Worm (Caenorhabditis elegans) whole organism, L2 larva: ENCODE measurements around the gene gob-1.

Experiments
- C34F6.9 ChIP-seq: fragments of 150-350 bp; optimal IDR thresholded peaks from 2 replicates; lab custom pipeline; 2014; ENCODE audit warnings: missing biosample characterization, missing genetic modification characterization
- F13H6.1 ChIP-seq: sonication (generic microtip); optimal IDR thresholded peaks from 2 replicates; lab custom pipeline; 2016; ENCODE audit warnings: missing genetic modification characterization, missing compliant biosample characterization
- R02D3.7 ChIP-seq: fragments of 150-350 bp; optimal IDR thresholded peaks from 2 replicates; lab custom pipeline; 2014; ENCODE audit warnings: missing biosample characterization, missing genetic modification characterization
- Y55F3AM.14 ChIP-seq: fragments of 200-800 bp; sonication (Bioruptor generic); optimal IDR thresholded peaks from 2 replicates; lab custom pipeline; 2018; ENCODE audit warnings: mild to moderate bottlenecking, missing genetic modification characterization, missing compliant biosample characterization
- ZK546.5 ChIP-seq: sonication (generic microtip); optimal IDR thresholded peaks from 2 replicates; lab custom pipeline; 2017; ENCODE audit warnings: missing biosample characterization, missing genetic modification characterization
- alr-1 ChIP-seq: fragments of 150-350 bp; optimal IDR thresholded peaks from 2 replicates; lab custom pipeline; 2014; ENCODE audit warnings: missing biosample characterization, missing genetic modification characterization
- ama-1 ChIP-seq: fragments of 150-350 bp; optimal IDR thresholded peaks from 2 replicates; lab custom pipeline; 2018; ENCODE audit warnings: inconsistent platforms
- blmp-1 ChIP-seq: sonication (generic microtip); optimal IDR thresholded peaks from 2 replicates; lab custom pipeline; 2017; ENCODE audit warnings: missing genetic modification characterization, mild to moderate bottlenecking, missing compliant biosample characterization, antibody characterized with exemption, moderate library complexity; ENCODE audit not compliant: insufficient read depth
- ceh-16 ChIP-seq: fragments of 150-350 bp; optimal IDR thresholded peaks from 2 replicates; lab custom pipeline; 2014; ENCODE audit warnings: missing biosample characterization, missing genetic modification characterization
- ceh-82 ChIP-seq: fragments of 150-350 bp; optimal IDR thresholded peaks from 2 replicates; lab custom pipeline; 2014; ENCODE audit warnings: missing biosample characterization, missing genetic modification characterization
- crh-2 ChIP-seq: sonication (generic microtip); optimal IDR thresholded peaks from 2 replicates; lab custom pipeline; 2017; ENCODE audit warnings: missing biosample characterization, missing genetic modification characterization
- dmd-4 ChIP-seq: sonication (generic microtip); optimal IDR thresholded peaks from 2 replicates; lab custom pipeline; 2017; ENCODE audit warnings: missing biosample characterization, missing genetic modification characterization
- egl-27 ChIP-seq: sonication (generic microtip); optimal IDR thresholded peaks from 3 replicates; lab custom pipeline; 2017; ENCODE audit warnings: missing biosample characterization, missing genetic modification reagents, missing genetic modification characterization
- elt-1 ChIP-seq: fragments of 150-350 bp; optimal IDR thresholded peaks from 2 replicates; lab custom pipeline; 2014; ENCODE audit warnings: missing biosample characterization, missing genetic modification characterization
- elt-3 ChIP-seq: sonication (generic microtip); optimal IDR thresholded peaks from 2 replicates; lab custom pipeline; 2017; ENCODE audit warnings: missing biosample characterization, missing genetic modification characterization
- fos-1 ChIP-seq: fragments of 150-350 bp; optimal IDR thresholded peaks from 2 replicates; lab custom pipeline; 2014; ENCODE audit warnings: missing biosample characterization, missing genetic modification characterization
- gmeb-1 ChIP-seq: fragments of 150-350 bp; optimal IDR thresholded peaks from 2 replicates; lab custom pipeline; 2014; ENCODE audit warnings: missing biosample characterization, missing genetic modification characterization
- lin-11 ChIP-seq: fragments of 150-350 bp; sonication (generic microtip); optimal IDR thresholded peaks from 2 replicates; lab custom pipeline; 2014; ENCODE audit warnings: missing biosample characterization, missing genetic modification characterization, inconsistent platforms, mixed read lengths
- lin-13 ChIP-seq: fragments of 150-350 bp; optimal IDR thresholded peaks from 2 replicates; lab custom pipeline; 2014; ENCODE audit warnings: missing biosample characterization, missing genetic modification reagents, missing genetic modification characterization
- lin-39 ChIP-seq: fragments of 150-350 bp; optimal IDR thresholded peaks from 2 replicates; lab custom pipeline; 2014; ENCODE audit warnings: missing biosample characterization, missing genetic modification reagents, missing genetic modification characterization
- lsy-2 ChIP-seq, 2 experiments: fragments of 150-350 bp in 1 of 2; sonication (generic microtip) in 1 of 2; optimal IDR thresholded peaks; 2 replicates each; lab custom pipeline; 2014 to 2017; ENCODE audit warnings: missing biosample characterization in 2 of 2, missing genetic modification characterization in 2 of 2
- mab-5 ChIP-seq: fragments of 150-350 bp; optimal IDR thresholded peaks from 2 replicates; lab custom pipeline; 2014; ENCODE audit warnings: missing biosample characterization, missing genetic modification characterization
- mbf-1 ChIP-seq: sonication (generic microtip); optimal IDR thresholded peaks from 2 replicates; lab custom pipeline; 2017; ENCODE audit warnings: missing biosample characterization, missing genetic modification characterization
- mdl-1 ChIP-seq, 2 experiments: fragments of 150-350 bp in 1 of 2; sonication (generic microtip) in 1 of 2; optimal IDR thresholded peaks; 2 replicates each; lab custom pipeline; 2017; ENCODE audit warnings: missing biosample characterization in 2 of 2, missing genetic modification characterization in 2 of 2
- nhr-10 ChIP-seq: sonication (generic microtip); optimal IDR thresholded peaks from 2 replicates; lab custom pipeline; 2017; ENCODE audit warnings: missing biosample characterization, missing genetic modification characterization
- nhr-11 ChIP-seq: fragments of 150-350 bp; optimal IDR thresholded peaks from 2 replicates; lab custom pipeline; 2014; ENCODE audit warnings: missing biosample characterization, missing genetic modification characterization
- nhr-12 ChIP-seq: fragments of 150-350 bp; optimal IDR thresholded peaks from 2 replicates; lab custom pipeline; 2014; ENCODE audit warnings: missing biosample characterization, missing genetic modification characterization
- nhr-129 ChIP-seq: fragments of 150-350 bp; optimal IDR thresholded peaks from 2 replicates; lab custom pipeline; 2014; ENCODE audit warnings: missing biosample characterization, missing genetic modification characterization
- nhr-21 ChIP-seq: fragments of 150-350 bp; optimal IDR thresholded peaks from 2 replicates; lab custom pipeline; 2014; ENCODE audit warnings: missing biosample characterization, missing genetic modification characterization
- nhr-23 ChIP-seq: fragments of 150-350 bp; optimal IDR thresholded peaks from 2 replicates; lab custom pipeline; 2014; ENCODE audit warnings: missing biosample characterization, missing genetic modification reagents, missing genetic modification characterization
- nhr-237 ChIP-seq: fragments of 150-350 bp; optimal IDR thresholded peaks from 2 replicates; lab custom pipeline; 2014; ENCODE audit warnings: missing biosample characterization, missing genetic modification characterization
- nhr-25 ChIP-seq: fragments of 150-350 bp; sonication (generic microtip); optimal IDR thresholded peaks from 3 replicates; lab custom pipeline; 2014; ENCODE audit warnings: missing biosample characterization, missing genetic modification characterization
- nhr-6 ChIP-seq: fragments of 150-350 bp; optimal IDR thresholded peaks from 2 replicates; lab custom pipeline; 2014; ENCODE audit warnings: missing biosample characterization, missing genetic modification characterization
- nhr-77 ChIP-seq: fragments of 150-350 bp; optimal IDR thresholded peaks from 2 replicates; lab custom pipeline; 2014; ENCODE audit warnings: missing biosample characterization, missing genetic modification characterization
- peb-1 ChIP-seq: fragments of 150-350 bp; optimal IDR thresholded peaks from 2 replicates; lab custom pipeline; 2014; ENCODE audit warnings: missing biosample characterization, missing genetic modification characterization
- sem-4 ChIP-seq: fragments of 150-350 bp; optimal IDR thresholded peaks from 2 replicates; lab custom pipeline; 2014; ENCODE audit warnings: missing biosample characterization, missing genetic modification reagents, missing genetic modification characterization
- skn-1 ChIP-seq: sonication (generic microtip); optimal IDR thresholded peaks from 2 replicates; lab custom pipeline; 2017; ENCODE audit warnings: missing biosample characterization, missing genetic modification characterization
- sma-3 ChIP-seq: sonication (generic microtip); optimal IDR thresholded peaks from 2 replicates; lab custom pipeline; 2016; ENCODE audit warnings: missing genetic modification reagents, missing genetic modification characterization, missing compliant biosample characterization
- sma-9 ChIP-seq, 2 experiments: fragments of 150-350 bp in 1 of 2; sonication (generic microtip) in 1 of 2; optimal IDR thresholded peaks; 2 replicates each; lab custom pipeline; 2014 to 2016; ENCODE audit warnings: missing genetic modification characterization in 2 of 2, mild to moderate bottlenecking in 1 of 2, missing biosample characterization in 1 of 2, missing compliant biosample characterization in 1 of 2, missing genetic modification reagents in 1 of 2, moderate library complexity in 1 of 2
- snpc-4 ChIP-seq: fragments of 150-350 bp; optimal IDR thresholded peaks from 2 replicates; lab custom pipeline; 2014; ENCODE audit warnings: missing biosample characterization, missing genetic modification characterization
- unc-39 ChIP-seq: fragments of 150-350 bp; optimal IDR thresholded peaks from 2 replicates; lab custom pipeline; 2014; ENCODE audit warnings: missing biosample characterization, missing genetic modification characterization
- unc-55 ChIP-seq: fragments of 150-350 bp; sonication (generic microtip); optimal IDR thresholded peaks from 3 replicates; lab custom pipeline; 2014; ENCODE audit warnings: missing biosample characterization, missing genetic modification reagents, missing genetic modification characterization
- unc-62 ChIP-seq: fragments of 150-350 bp; optimal IDR thresholded peaks from 2 replicates; lab custom pipeline; 2014; ENCODE audit warnings: missing biosample characterization, missing genetic modification reagents, missing genetic modification characterization
- zag-1 ChIP-seq: fragments of 150-350 bp; optimal IDR thresholded peaks from 2 replicates; lab custom pipeline; 2014; ENCODE audit warnings: missing biosample characterization, missing genetic modification characterization
- ztf-1 ChIP-seq: fragments of 200-800 bp; sonication (Bioruptor generic); conservative IDR thresholded peaks from 2 replicates; pipeline ENCODE4 v1.3.6; 2022; ENCODE audit warnings: missing genetic modification characterization, missing compliant biosample characterization
- ztf-11 ChIP-seq: sonication (generic microtip); optimal IDR thresholded peaks from 2 replicates; lab custom pipeline; 2017; ENCODE audit warnings: missing biosample characterization, missing genetic modification characterization
- ztf-4 ChIP-seq: fragments of 150-350 bp; optimal IDR thresholded peaks from 2 replicates; lab custom pipeline; 2014; ENCODE audit warnings: missing biosample characterization, missing genetic modification characterization

The gob-1 gene

DNA sequence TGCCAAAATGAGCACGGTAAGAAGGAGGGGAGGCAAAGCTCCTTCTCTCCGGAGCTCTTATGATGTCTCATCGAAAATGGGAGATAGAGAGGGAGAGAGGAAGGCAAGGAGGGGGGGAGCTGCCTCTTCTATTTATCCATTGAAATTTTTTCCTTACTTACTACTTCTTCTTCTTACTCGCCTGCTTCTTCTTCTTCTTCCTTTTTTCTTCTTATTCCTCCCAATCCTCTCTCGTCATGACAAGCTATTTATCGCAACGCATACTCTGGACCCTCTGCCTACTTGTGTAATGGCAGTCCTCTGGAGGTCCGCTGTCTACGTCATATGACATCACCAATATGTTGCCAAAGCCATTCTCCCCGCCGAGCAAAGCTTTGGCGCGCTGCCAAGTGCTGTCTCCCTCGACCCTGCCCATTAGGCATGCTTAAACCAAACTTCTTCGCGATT, 41.8 kb downstream of the gob-1 start (continued):
- TF ChIP-seq nhr-77 (tag; lab: Kevin White, UChicago) (no peak), fos-1 (tag; lab: Kevin White, UChicago) (no peak), gmeb-1 (tag; lab: Kevin White, UChicago) (no peak), nhr-129 (tag; lab: Kevin White, UChicago) (peak; percentile 82), mab-5 (tag; lab: Kevin White, UChicago) (peak; percentile 18), nhr-12 (tag; lab: Kevin White, UChicago) (no peak), skn-1 (tag; lab: Kevin White, UChicago) (no peak), ama-1 (lab: Kevin White, UChicago) (no peak), sem-4 (tag; lab: Kevin White, UChicago) (peak; percentile 71), R02D3.7 (tag; lab: Kevin White, UChicago) (no peak), dmd-4 (no peak), mbf-1 (tag; lab: Kevin White, UChicago) (no peak), ceh-82 (tag; lab: Kevin White, UChicago) (peak; percentile 30), blmp-1 (no peak), nhr-23 (tag; lab: Kevin White, UChicago) (no peak), alr-1 (tag; lab: Kevin White, UChicago) (no peak), ztf-11 (tag; lab: Kevin White, UChicago) (no peak), Y55F3AM.14 (GFP tag; lab: Kevin White, UChicago) (peak; percentile 82), nhr-11 (tag; lab: Kevin White, UChicago) (no peak), F13H6.1 (tag; lab: Kevin White, UChicago) (peak; percentile 65), nhr-237 (tag; lab: Kevin White, UChicago) (no peak)

DNA sequence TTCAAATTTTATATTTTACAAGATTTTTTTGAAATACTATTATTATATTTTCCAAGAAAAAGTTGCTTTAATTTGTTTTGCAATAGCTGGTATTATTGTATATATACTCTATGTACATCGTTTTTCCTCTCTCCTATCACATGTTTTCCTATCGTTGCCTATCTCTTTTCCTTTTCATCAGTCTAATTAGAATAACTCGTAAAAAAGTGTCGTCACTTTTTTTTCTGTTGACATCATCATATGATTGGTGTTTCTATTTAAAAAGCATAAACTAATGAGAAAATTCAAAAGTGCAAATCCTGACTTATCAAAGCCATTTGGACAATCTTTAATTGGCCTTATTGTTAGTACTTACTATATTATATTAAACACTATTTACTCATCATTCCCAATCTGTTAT, 42.6 kb downstream of the gob-1 start:
- TF ChIP-seq lin-11 (tag; lab: Kevin White, UChicago) (no peak), nhr-77 (tag; lab: Kevin White, UChicago) (no peak), sma-9 (GFP tag; optimal IDR thresholded peaks at IDR 0.05; lab: Kevin White, UChicago) (peak; percentile 23), sma-9 (tag; optimal IDR thresholded peaks at IDR 0.05; lab: Kevin White, UChicago) (no peak), dmd-4 (no peak), egl-27 (tag; lab: Kevin White, UChicago) (no peak), lin-39 (tag; lab: Kevin White, UChicago) (no peak), sma-3 (GFP tag; lab: Kevin White, UChicago) (no peak), unc-55 (no peak), ztf-4 (peak; percentile 4), unc-39 (tag; lab: Kevin White, UChicago) (no peak), unc-62 (GFP tag; lab: Kevin White, UChicago) (no peak), ceh-16 (tag; lab: Kevin White, UChicago) (no peak), snpc-4 (no peak), gmeb-1 (tag; lab: Kevin White, UChicago) (no peak), lsy-2 (tag; optimal IDR thresholded peaks at IDR 0.05; lab: Kevin White, UChicago) (peak in 1 of 2 experiments; percentile 27), nhr-129 (tag; lab: Kevin White, UChicago) (peak; percentile 53), nhr-6 (peak; percentile 1), zag-1 (tag; lab: Kevin White, UChicago) (peak; percentile 34), nhr-21 (tag; lab: Kevin White, UChicago) (peak; percentile 35), lin-13 (GFP tag; lab: Kevin White, UChicago) (no peak), skn-1 (tag; lab: Kevin White, UChicago) (no peak), ama-1 (lab: Kevin White, UChicago) (no peak), C34F6.9 (peak; percentile 52), nhr-12 (tag; lab: Kevin White, UChicago) (no peak), F13H6.1 (tag; lab: Kevin White, UChicago) (no peak), blmp-1 (no peak), ceh-82 (tag; lab: Kevin White, UChicago) (no peak), fos-1 (tag; lab: Kevin White, UChicago) (no peak), nhr-237 (tag; lab: Kevin White, UChicago) (no peak), nhr-25 (tag; lab: Kevin White, UChicago) (no peak), ztf-1 (GFP tag; lab: Robert Waterston, UW) (no peak), crh-2 (tag; lab: Kevin White, UChicago) (peak; percentile 27), elt-3 (tag; lab: Kevin White, UChicago) (no peak), sem-4 (tag; lab: Kevin White, UChicago) (no peak), nhr-10 (tag; lab: Kevin White, UChicago) (no peak), mdl-1 (tag; optimal IDR thresholded peaks at IDR 0.05; lab: Kevin White, UChicago) (no peak), nhr-23 (tag; lab: Kevin White, UChicago) (no peak), ZK546.5 (no peak), Y55F3AM.14 (GFP tag; lab: Kevin White, UChicago) (no peak), R02D3.7 (tag; lab: Kevin White, UChicago) (no peak), nhr-11 (tag; lab: Kevin White, UChicago) (no peak), peb-1 (tag; lab: Kevin White, UChicago) (no peak), alr-1 (tag; lab: Kevin White, UChicago) (no peak), mab-5 (tag; lab: Kevin White, UChicago) (no peak), elt-1 (no peak), ztf-11 (tag; lab: Kevin White, UChicago) (no peak), mbf-1 (tag; lab: Kevin White, UChicago) (no peak)
